Fruit fly (Drosophila melanogaster): Measurements from ENCODE around the gene CG31705.

The CG31705 gene

dm6 chr2L:11528129-11528589 lies at the start of gene CG31705 (continued):
- TF ChIP-seq CG2199 (GFP tag; IDR thresholded peaks at IDR 0.05) (no peak), lilli (GFP tag; optimal IDR thresholded peaks at IDR 0.05) (no peak), CG17385 (GFP tag; optimal IDR thresholded peaks at IDR 0.05) (no peak), Dll (GFP tag; IDR thresholded peaks at IDR 0.05; ENCODE audit: partially characterized antibody) (no peak), dimm (GFP tag; IDR thresholded peaks at IDR 0.05) (no peak), CG8944 (GFP tag; optimal IDR thresholded peaks at IDR 0.05) (no peak), E2f1 (GFP tag; IDR thresholded peaks at IDR 0.05) (no peak), CG1602 (GFP tag; optimal IDR thresholded peaks at IDR 0.05) (peak; percentile 2), otp (GFP tag; IDR thresholded peaks at IDR 0.05) (no peak), CG3281 (GFP tag; optimal IDR thresholded peaks at IDR 0.05) (peak; percentile 72), crp (GFP tag; optimal IDR thresholded peaks at IDR 0.05) (no peak), her (GFP tag; optimal IDR thresholded peaks at IDR 0.05) (no peak), Dref (GFP tag; IDR thresholded peaks at IDR 0.05) (no peak), CG2116 (GFP tag; optimal IDR thresholded peaks at IDR 0.05) (no peak), twi (tag; optimal IDR thresholded peaks at IDR 0.05) (no peak), ATbp (GFP tag; optimal IDR thresholded peaks at IDR 0.05) (peak; percentile 3), CG2120 (GFP tag; optimal IDR thresholded peaks at IDR 0.05) (peak; percentile 50), Mes4 (GFP tag; optimal IDR thresholded peaks at IDR 0.05) (no peak), CG15696 (tag; optimal IDR thresholded peaks at IDR 0.05) (no peak), Nf-YC (tag; optimal IDR thresholded peaks at IDR 0.05) (no peak), Drgx (GFP tag; IDR thresholded peaks at IDR 0.05) (peak; percentile 75), CG6272 (GFP tag; IDR thresholded peaks at IDR 0.05) (no peak), E2f2 (GFP tag; IDR thresholded peaks at IDR 0.05) (no peak), Blimp-1 (GFP tag; optimal IDR thresholded peaks at IDR 0.05) (no peak)

- no peak for TF ChIP-seq CG13123 (GFP tag; optimal IDR thresholded peaks at IDR 0.05)
- peak; percentile 91 for TF ChIP-seq Hr39 (optimal IDR thresholded peaks at IDR 0.05)
Measured at dm6 chr2L:11553825-11554224, 25.8 kb upstream of the CG31705 start.

DNA sequence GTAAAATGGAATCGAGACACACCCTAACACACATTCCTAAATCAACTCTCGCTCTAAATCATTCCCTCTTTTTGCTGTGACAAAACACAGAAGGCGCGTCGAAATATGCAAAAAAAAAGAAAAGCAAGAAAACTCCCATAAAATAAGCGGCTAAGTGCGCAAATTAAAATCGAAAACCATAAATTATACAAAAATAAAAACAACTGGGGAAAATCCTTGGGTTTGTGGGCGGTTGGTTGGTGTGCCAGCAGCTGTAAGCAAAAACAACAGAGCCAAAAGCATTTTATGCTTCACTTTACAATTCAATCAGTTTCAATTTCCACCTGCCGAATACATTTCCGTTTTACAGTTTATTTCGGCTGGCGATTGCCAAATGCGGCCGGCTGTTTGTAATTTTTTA lies 7.8 kb upstream of the CG31705 start, which contains the start of gene CG43438:
Gene CG43438 (plus strand): TSS at position 301 of the 400 bp plus-strand sequence.
- TF ChIP-seq dmrt11E (tag; optimal IDR thresholded peaks at IDR 0.05) (no peak), MBD-R2 (GFP tag; IDR thresholded peaks at IDR 0.05) (no peak)

- TF ChIP-seq Tbp (GFP tag; optimal IDR thresholded peaks at IDR 0.05) (no peak), Poxn (GFP tag; IDR thresholded peaks at IDR 0.05) (no peak), Chrac-16 (GFP tag; optimal IDR thresholded peaks at IDR 0.05) (no peak), Hr78 (GFP tag; optimal IDR thresholded peaks at IDR 0.05) (no peak), Usf (GFP tag; optimal IDR thresholded peaks at IDR 0.05) (no peak), YL-1 (GFP tag; optimal IDR thresholded peaks at IDR 0.05) (no peak), Lhr (GFP tag; optimal IDR thresholded peaks at IDR 0.05) (no peak), CG12942 (GFP tag; optimal IDR thresholded peaks at IDR 0.05) (no peak), Taf1 (GFP tag; IDR thresholded peaks at IDR 0.05) (no peak), CTCF (GFP tag; optimal IDR thresholded peaks at IDR 0.05) (no peak), en (GFP tag; optimal IDR thresholded peaks at IDR 0.05) (no peak), yki (optimal IDR thresholded peaks at IDR 0.05) (no peak)
Measured at dm6 chr2L:11531520-11531919, 3.5 kb upstream of the CG31705 start, which contains the start of gene CG34162. Gene CG34162, plus strand, starts transcription at chr2L:11531820.

Measured in whole organism, embryonic.